Worm (Caenorhabditis elegans): Measurements from ENCODE around the gene imp-3.

DNA sequence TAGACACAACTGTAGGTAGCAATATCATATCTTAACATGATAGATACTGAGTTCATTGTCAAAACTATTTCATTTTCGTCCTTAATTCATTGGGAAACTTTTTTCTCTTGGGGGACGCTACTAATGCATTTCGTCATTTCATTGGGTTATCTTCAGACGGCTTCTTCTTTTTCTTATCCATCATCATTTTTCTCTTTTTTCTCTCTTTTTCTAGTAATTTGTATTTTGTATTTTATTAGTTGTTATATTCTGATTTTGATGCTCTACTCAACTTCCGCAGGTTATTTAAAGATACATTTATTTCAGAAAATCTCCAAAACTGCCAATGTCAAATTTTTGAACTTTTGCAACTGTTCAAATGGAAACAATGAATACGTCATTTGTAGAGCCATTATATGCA is 45.9 kb downstream of the imp-3 start, which contains the start of gene npr-35:
- no peak for TF ChIP-seq nhr-77 (tag; optimal IDR thresholded peaks at IDR 0.05)
- no peak for TF ChIP-seq aly-2 (tag; optimal IDR thresholded peaks at IDR 0.05)
- TF ChIP-seq lsy-2 (tag; optimal IDR thresholded peaks at IDR 0.05) = no peak
- no peak for TF ChIP-seq skn-1 (tag; optimal IDR thresholded peaks at IDR 0.05)
- TF ChIP-seq unc-62 (GFP tag; optimal IDR thresholded peaks at IDR 0.05) = no peak
- TF ChIP-seq sem-4 (tag; optimal IDR thresholded peaks at IDR 0.05) = no peak
- TF ChIP-seq ama-1 (optimal IDR thresholded peaks at IDR 0.05) = no peak
- TF ChIP-seq egl-27 (tag; optimal IDR thresholded peaks at IDR 0.05) = no peak
- no peak for TF ChIP-seq lin-39 (tag; optimal IDR thresholded peaks at IDR 0.05)
